Fruit fly (Drosophila melanogaster): ENCODE data around the gene CG9917.

The CG9917 gene

DNA sequence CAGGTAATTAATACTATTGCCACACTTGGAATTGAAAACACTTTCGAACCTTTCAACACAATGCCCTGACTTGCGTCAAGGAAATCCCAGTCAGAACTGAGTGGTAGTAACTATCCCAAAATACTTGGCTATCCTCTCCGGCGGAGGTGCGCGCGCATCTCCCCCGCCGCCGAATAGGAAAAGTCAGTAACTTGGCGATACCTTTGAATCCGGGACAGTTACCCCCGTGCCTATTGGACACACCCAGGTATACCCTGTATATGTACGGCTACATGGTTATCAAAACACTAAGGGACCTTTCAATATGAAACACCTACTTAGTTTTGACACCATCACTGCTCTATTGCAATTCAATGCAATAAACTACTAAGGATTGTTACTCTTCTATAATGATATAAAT, 7.6 kb upstream of the CG9917 start, which contains the start of gene CG9919:
CG9919 (minus strand) TSS at position 101 of the 400 bp plus-strand sequence.
- TF ChIP-seq bab1 (GFP tag; optimal IDR thresholded peaks at IDR 0.05) (no peak), CG1620 (GFP tag; optimal IDR thresholded peaks at IDR 0.05) (no peak), ovo (GFP tag; optimal IDR thresholded peaks at IDR 0.05) (no peak), Mnt (GFP tag; optimal IDR thresholded peaks at IDR 0.05) (no peak)

DNA sequence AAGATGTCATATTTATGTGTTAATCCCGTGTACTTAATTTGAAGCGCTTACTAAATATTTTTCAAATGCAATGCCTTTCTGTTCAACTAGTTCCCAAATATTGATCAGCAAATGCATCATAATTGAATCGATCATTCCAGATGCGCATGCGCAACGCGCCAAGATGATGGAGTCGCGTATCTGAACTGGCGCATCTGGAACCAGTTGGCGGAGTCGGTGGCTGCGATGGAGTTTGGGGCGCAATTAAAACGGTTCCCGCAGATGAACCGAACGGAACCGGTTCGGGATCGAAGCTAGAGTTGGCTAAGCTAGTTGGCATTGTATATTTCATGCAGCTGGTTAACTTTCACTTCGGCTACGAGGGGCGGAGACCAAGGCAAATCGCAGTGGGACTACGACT, 2.4 kb upstream of the CG9917 start, which contains the start of gene CalpC:
CalpC (plus strand) TSS at position 292 of the 400 bp plus-strand sequence.
- TF ChIP-seq Clk (GFP tag; optimal IDR thresholded peaks at IDR 0.05) (no peak), cnc (optimal IDR thresholded peaks at IDR 0.05) (no peak), CG12768 (GFP tag; optimal IDR thresholded peaks at IDR 0.05) (no peak), tj (GFP tag; optimal IDR thresholded peaks at IDR 0.05) (no peak), CG5204 (GFP tag; optimal IDR thresholded peaks at IDR 0.05) (no peak), toe (GFP tag; optimal IDR thresholded peaks at IDR 0.05) (no peak), Hr96 (GFP tag; optimal IDR thresholded peaks at IDR 0.05) (no peak), CG14711 (tag; optimal IDR thresholded peaks at IDR 0.05) (no peak), bab1 (GFP tag; optimal IDR thresholded peaks at IDR 0.05) (no peak), Crg-1 (GFP tag; optimal IDR thresholded peaks at IDR 0.05) (no peak), CG7101 (tag; optimal IDR thresholded peaks at IDR 0.05) (no peak), cic (GFP tag; optimal IDR thresholded peaks at IDR 0.05) (no peak)

DNA sequence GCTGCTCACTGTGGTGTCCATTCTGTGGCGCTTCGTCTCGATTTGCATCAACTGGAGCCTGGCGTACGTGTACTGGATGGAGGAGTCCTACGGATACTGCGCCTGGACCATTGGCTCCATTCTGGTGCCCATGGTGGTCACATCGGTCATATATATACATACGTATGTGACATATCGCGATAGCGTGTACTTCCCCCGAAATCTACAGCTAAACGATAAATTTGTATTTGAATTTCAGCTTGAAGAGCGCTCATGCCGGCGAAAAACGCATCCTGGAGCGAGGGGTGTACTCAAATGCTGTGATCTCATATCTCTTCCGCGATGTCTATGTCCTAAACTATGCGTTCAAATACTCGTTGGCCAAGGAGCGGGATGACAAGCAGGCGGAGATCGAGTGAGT, 505 bp upstream of the CG9917 start:
- TF ChIP-seq CG33017 (tag; optimal IDR thresholded peaks at IDR 0.05) (no peak), bab1 (GFP tag; optimal IDR thresholded peaks at IDR 0.05) (no peak)

DNA sequence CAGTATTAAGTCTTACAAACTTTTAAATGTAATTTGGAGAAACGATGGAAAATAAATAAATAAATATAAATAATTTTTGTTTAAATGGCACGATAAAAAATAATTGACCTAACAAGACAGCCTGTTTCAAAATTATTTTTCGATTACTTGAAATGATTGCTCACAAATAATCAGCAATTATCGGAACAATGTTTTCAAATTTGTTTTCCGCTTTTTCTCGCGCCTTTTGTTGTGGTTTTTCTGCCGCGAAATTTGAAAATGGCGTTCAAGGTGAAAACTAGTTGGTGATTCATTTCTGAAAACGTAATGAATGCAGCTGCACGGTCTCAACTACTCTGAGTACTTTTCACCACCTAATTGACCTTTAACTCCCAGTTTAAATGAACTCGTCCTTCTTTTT, 2.0 kb downstream of the CG9917 start:
- no peak for TF ChIP-seq ovo (GFP tag; optimal IDR thresholded peaks at IDR 0.05)
- TF ChIP-seq CG1620 (GFP tag; optimal IDR thresholded peaks at IDR 0.05): no peak
- no peak for TF ChIP-seq pad (GFP tag; optimal IDR thresholded peaks at IDR 0.05)
- TF ChIP-seq Hr96 (GFP tag; optimal IDR thresholded peaks at IDR 0.05): no peak
- TF ChIP-seq Crg-1 (GFP tag; optimal IDR thresholded peaks at IDR 0.05): no peak
- no peak for TF ChIP-seq CG33017 (tag; optimal IDR thresholded peaks at IDR 0.05)
- TF ChIP-seq CG12768 (GFP tag; optimal IDR thresholded peaks at IDR 0.05): no peak
- TF ChIP-seq bab1 (GFP tag; optimal IDR thresholded peaks at IDR 0.05): peak; percentile 39
- no peak for TF ChIP-seq toe (GFP tag; optimal IDR thresholded peaks at IDR 0.05)
- TF ChIP-seq Mnt (GFP tag; optimal IDR thresholded peaks at IDR 0.05): no peak
- peak; percentile 1 for TF ChIP-seq CG14711 (tag; optimal IDR thresholded peaks at IDR 0.05)
- TF ChIP-seq kay (GFP tag; ENCODE audit: borderline replicate concordance): no peak
- no peak for TF ChIP-seq CG7101 (tag; optimal IDR thresholded peaks at IDR 0.05)

DNA sequence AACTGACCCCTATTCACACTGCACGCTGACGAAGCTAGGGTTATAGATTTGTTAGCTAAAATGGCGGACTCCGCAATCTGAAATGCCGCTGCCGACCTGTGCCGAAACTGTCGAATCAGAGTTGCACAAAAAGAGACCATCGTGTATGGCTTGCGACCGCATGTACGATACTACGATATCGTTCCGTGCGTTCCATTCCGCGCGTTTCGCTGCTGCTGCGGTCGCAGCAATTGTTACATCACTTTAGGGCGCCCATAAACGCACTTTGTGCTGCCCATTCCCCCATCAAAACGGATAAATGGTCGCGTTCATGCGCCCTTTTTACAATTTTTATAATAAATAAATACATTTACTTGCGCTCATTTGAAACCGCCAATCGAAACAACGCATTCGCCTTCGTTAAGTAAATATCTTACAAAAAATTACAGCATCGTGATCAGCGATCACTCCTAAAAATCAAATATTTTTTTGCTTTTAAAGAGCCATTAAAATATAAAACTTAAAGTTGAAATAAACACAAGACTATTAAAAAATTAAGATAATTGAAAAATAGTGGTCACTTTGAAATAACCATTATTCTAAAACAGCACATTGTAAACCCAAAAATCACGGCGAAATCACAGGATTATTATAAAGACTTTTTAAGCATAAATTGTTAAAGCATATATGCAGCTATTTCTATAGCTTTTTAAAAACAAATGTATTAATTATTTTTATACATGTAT, 2.7 kb downstream of the CG9917 start, which contains the start of gene Cyp1:
Cyp1 (minus strand) TSS at position 174 of the 725 bp plus-strand sequence.
- TF ChIP-seq CG11617 (GFP tag; optimal IDR thresholded peaks at IDR 0.05): peak; percentile 21
- peak; percentile 13 for TF ChIP-seq CG33017 (tag; optimal IDR thresholded peaks at IDR 0.05)
- peak; percentile 72 for TF ChIP-seq Crg-1 (GFP tag; optimal IDR thresholded peaks at IDR 0.05)
- TF ChIP-seq CG7101 (tag; optimal IDR thresholded peaks at IDR 0.05): peak; percentile 66
- peak; percentile 58 for TF ChIP-seq CG14711 (tag; optimal IDR thresholded peaks at IDR 0.05)
- TF ChIP-seq CG1620 (GFP tag; optimal IDR thresholded peaks at IDR 0.05): peak; percentile 40
- TF ChIP-seq cic (GFP tag; optimal IDR thresholded peaks at IDR 0.05): peak; percentile 17
- peak; percentile 13 for TF ChIP-seq pad (GFP tag; optimal IDR thresholded peaks at IDR 0.05)
- TF ChIP-seq Mnt (GFP tag; optimal IDR thresholded peaks at IDR 0.05): peak; percentile 86
- TF ChIP-seq CG5204 (GFP tag; optimal IDR thresholded peaks at IDR 0.05): no peak
- no peak for TF ChIP-seq toe (GFP tag; optimal IDR thresholded peaks at IDR 0.05)
- TF ChIP-seq CG7045 (GFP tag; optimal IDR thresholded peaks at IDR 0.05): no peak
- TF ChIP-seq CG12768 (GFP tag; optimal IDR thresholded peaks at IDR 0.05): peak; percentile 58
- peak; percentile 31 for TF ChIP-seq ovo (GFP tag; optimal IDR thresholded peaks at IDR 0.05)
- TF ChIP-seq Clk (GFP tag; optimal IDR thresholded peaks at IDR 0.05): no peak
- peak; percentile 50 for TF ChIP-seq bab1 (GFP tag; optimal IDR thresholded peaks at IDR 0.05)
- TF ChIP-seq tj (GFP tag; optimal IDR thresholded peaks at IDR 0.05): peak; percentile 75
- TF ChIP-seq cnc (optimal IDR thresholded peaks at IDR 0.05): no peak
- TF ChIP-seq kay (GFP tag; ENCODE audit: borderline replicate concordance): no peak
- TF ChIP-seq Hr96 (GFP tag; optimal IDR thresholded peaks at IDR 0.05): no peak

DNA sequence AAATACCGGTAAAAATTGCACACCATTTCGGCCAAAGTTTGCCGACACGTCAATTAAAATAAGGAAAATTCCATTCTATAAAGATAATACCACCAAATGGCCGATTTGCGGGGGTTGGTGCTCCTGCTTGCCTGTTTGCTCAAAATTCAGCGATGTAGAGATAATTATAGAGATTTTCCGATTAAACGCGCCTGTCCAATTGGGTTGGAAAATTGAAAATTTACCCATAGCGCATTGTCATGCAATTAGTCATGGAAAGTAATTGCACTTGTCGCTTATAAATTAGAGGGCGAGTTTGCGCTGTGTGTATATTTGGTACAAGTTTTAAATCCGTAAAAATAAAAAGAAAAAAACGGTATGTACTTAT, 3.5 kb downstream of the CG9917 start:
- TF ChIP-seq kay (GFP tag; ENCODE audit: borderline replicate concordance): peak; percentile 86
- no peak for TF ChIP-seq pad (GFP tag; optimal IDR thresholded peaks at IDR 0.05)
- TF ChIP-seq cnc (optimal IDR thresholded peaks at IDR 0.05): peak in 1 of 2 experiments; percentile 56

DNA sequence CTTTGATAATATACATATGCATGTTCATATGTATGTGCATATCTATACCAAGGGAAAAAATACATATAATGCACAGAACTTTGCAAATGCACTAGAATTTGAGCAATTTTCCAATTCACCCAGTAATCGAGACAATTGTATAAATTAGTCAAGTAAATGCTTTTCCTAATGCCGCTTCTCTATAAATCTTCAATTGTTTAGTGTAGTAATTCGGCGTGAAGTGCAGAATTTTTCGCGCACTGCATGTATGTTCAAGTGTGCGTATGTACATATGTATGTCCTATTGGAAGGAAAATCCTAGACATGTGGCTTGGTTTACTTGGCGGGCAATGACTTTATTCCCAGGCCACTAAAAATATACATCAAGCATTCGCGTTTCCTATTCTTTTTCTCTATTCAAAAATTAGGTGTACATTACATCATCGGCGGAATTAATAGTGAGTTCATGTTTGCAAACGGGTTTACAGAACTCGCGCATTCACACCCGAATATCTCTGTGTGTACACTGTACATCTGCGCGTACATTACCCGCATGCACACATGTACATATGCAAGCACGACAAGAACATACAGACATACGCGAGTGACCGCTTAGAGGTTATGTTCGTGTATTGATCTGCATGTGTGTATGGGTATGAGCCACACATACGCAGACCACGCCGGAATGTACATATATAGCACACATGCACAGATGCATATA, 4.0 kb downstream of the CG9917 start:
- peak; percentile 78 for TF ChIP-seq cic (GFP tag; optimal IDR thresholded peaks at IDR 0.05)
- no peak for TF ChIP-seq Hr96 (GFP tag; optimal IDR thresholded peaks at IDR 0.05)
- peak; percentile 27 for TF ChIP-seq Crg-1 (GFP tag; optimal IDR thresholded peaks at IDR 0.05)
- no peak for TF ChIP-seq CG1620 (GFP tag; optimal IDR thresholded peaks at IDR 0.05)
- TF ChIP-seq pad (GFP tag; optimal IDR thresholded peaks at IDR 0.05): peak; percentile 37
- TF ChIP-seq CG33017 (tag; optimal IDR thresholded peaks at IDR 0.05): no peak
- peak; percentile 94 for TF ChIP-seq Mnt (GFP tag; optimal IDR thresholded peaks at IDR 0.05)
- TF ChIP-seq bab1 (GFP tag; optimal IDR thresholded peaks at IDR 0.05): no peak
- no peak for TF ChIP-seq CG7045 (GFP tag; optimal IDR thresholded peaks at IDR 0.05)
- TF ChIP-seq tj (GFP tag; optimal IDR thresholded peaks at IDR 0.05): peak; percentile 65
- TF ChIP-seq CG12768 (GFP tag; optimal IDR thresholded peaks at IDR 0.05): no peak
- TF ChIP-seq CG5204 (GFP tag; optimal IDR thresholded peaks at IDR 0.05): no peak
- no peak for TF ChIP-seq Clk (GFP tag; optimal IDR thresholded peaks at IDR 0.05)
- peak; percentile 85 for TF ChIP-seq ovo (GFP tag; optimal IDR thresholded peaks at IDR 0.05)
- TF ChIP-seq kay (GFP tag; ENCODE audit: borderline replicate concordance): no peak
- TF ChIP-seq CG14711 (tag; optimal IDR thresholded peaks at IDR 0.05): no peak
- TF ChIP-seq cnc (optimal IDR thresholded peaks at IDR 0.05): no peak
- TF ChIP-seq toe (GFP tag; optimal IDR thresholded peaks at IDR 0.05): no peak
- TF ChIP-seq CG11617 (GFP tag; optimal IDR thresholded peaks at IDR 0.05): no peak
- peak; percentile 28 for TF ChIP-seq CG7101 (tag; optimal IDR thresholded peaks at IDR 0.05)
